Worm (Caenorhabditis elegans): ENCODE measurements around the gene R10D12.13.

The R10D12.13 gene

DNA sequence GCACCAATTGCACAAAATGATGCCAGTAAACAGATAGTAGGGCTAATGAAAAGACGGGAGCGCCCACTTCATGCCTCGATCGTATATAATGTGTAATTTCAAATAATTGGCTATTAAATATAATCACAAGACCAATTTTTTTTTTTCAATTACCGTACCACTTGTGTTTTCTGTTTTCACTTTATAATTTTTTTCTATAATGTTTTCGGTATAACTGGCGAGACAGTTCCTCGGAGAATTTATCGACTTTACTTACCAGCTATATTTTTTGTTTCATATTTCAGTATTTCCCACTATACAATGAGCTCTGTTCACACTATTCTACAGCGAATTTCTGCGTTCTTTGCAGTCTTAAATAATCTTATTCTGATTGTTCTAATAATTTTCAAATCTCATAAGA lies 46.0 kb upstream of the R10D12.13 start, which contains the start of gene str-252 (continued):
- TF ChIP-seq Y95B8A.8 (GFP tag; IDR thresholded peaks at IDR 0.05) (no peak), ceh-100 (GFP tag; IDR thresholded peaks at IDR 0.05) (no peak), Y56A3A.18 (GFP tag; IDR thresholded peaks at IDR 0.05) (no peak)

DNA sequence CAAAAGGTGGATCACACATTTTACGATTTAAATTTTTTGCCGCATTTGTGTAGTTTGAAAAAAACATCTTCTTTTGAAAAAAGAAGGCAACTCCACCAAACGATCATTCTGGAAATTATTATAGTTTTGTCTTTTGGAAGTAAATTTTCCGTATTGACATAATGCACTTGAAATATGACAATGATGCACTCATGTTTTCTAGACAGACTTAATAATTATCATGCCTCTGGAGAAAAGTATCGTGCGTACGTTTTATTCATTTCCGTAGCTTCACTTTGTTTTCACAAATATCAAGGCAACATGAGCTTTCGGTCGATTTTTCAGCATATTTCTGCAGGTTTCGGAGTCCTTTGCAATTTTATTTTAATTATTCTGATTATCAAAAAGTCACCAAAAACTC lies 43.9 kb upstream of the R10D12.13 start, which contains the start of gene str-250:
Gene str-250 (plus strand): TSS at position 301 of the 400 bp plus-strand sequence.
- no peak for TF ChIP-seq F52B5.7 (tag; optimal IDR thresholded peaks at IDR 0.05)
- no peak for TF ChIP-seq B0035.1 (tag; optimal IDR thresholded peaks at IDR 0.05)
- TF ChIP-seq T26A5.8 (tag; optimal IDR thresholded peaks at IDR 0.05) = no peak
- TF ChIP-seq madf-8 (GFP tag; conservative IDR thresholded peaks at IDR 0.05) = no peak
- no peak for TF ChIP-seq Y53F4B.3 (GFP tag; IDR thresholded peaks at IDR 0.05)
- no peak for TF ChIP-seq atf-7 (tag; optimal IDR thresholded peaks at IDR 0.05)
- no peak for TF ChIP-seq mel-28 (tag; optimal IDR thresholded peaks at IDR 0.05; ENCODE audit: borderline replicate concordance)
- no peak for TF ChIP-seq die-1 (tag; optimal IDR thresholded peaks at IDR 0.05)
- TF ChIP-seq F22D6.2 (tag; optimal IDR thresholded peaks at IDR 0.05) = no peak
- no peak for TF ChIP-seq ceh-40 (GFP tag; IDR thresholded peaks at IDR 0.05)
- TF ChIP-seq B0261.1 (tag; optimal IDR thresholded peaks at IDR 0.05) = no peak
- TF ChIP-seq sptf-2 (GFP tag; optimal IDR thresholded peaks at IDR 0.05) = no peak
- TF ChIP-seq hmg-1.2 (GFP tag; IDR thresholded peaks at IDR 0.05) = no peak
- TF ChIP-seq T07F8.4 (tag; optimal IDR thresholded peaks at IDR 0.05) = no peak
- no peak for TF ChIP-seq ztf-6 (GFP tag; IDR thresholded peaks at IDR 0.05)
- TF ChIP-seq F37B4.10 (GFP tag; IDR thresholded peaks at IDR 0.05) = no peak

DNA sequence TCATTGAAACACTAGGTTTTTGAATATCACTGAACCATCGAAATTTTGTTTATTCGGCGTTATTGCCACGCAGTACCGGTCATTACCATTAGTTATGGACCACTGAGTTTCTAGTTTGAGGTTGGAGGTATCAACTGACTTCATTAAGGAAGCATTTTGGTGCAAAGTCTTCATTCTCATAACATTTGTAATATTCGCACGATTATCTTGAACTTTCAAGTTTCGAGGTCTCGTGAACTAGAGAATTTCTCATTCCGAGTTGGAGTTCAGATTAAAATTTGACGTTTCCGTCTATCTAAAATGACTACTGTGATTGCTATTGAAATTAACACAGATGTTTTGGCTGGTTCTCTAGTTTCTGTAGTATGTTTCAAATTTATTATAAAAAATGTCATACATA lies 41.5 kb upstream of the R10D12.13 start, which contains the start of gene srx-42:
Gene srx-42 (plus strand): TSS at position 301 of the 400 bp plus-strand sequence.
- TF ChIP-seq F23B12.7 (tag; optimal IDR thresholded peaks at IDR 0.05; ENCODE audit: insufficient read depth) = no peak
- no peak for TF ChIP-seq madf-8 (GFP tag; conservative IDR thresholded peaks at IDR 0.05)
- TF ChIP-seq egl-44 (GFP tag; IDR thresholded peaks at IDR 0.05) = no peak
- TF ChIP-seq F39B2.1 (GFP tag; IDR thresholded peaks at IDR 0.05) = no peak
- no peak for TF ChIP-seq ekl-4 (GFP tag; IDR thresholded peaks at IDR 0.05)
- TF ChIP-seq aptf-2 (GFP tag; conservative IDR thresholded peaks at IDR 0.05) = no peak
- no peak for TF ChIP-seq tlf-1 (GFP tag; optimal IDR thresholded peaks at IDR 0.05)
- TF ChIP-seq ama-1 (optimal IDR thresholded peaks at IDR 0.05) = no peak
- no peak for TF ChIP-seq ama-1 (GFP tag; optimal IDR thresholded peaks at IDR 0.05)
- no peak for TF ChIP-seq lin-26 (GFP tag; IDR thresholded peaks at IDR 0.05)
- TF ChIP-seq mes-4 (tag; optimal IDR thresholded peaks at IDR 0.05) = no peak

DNA sequence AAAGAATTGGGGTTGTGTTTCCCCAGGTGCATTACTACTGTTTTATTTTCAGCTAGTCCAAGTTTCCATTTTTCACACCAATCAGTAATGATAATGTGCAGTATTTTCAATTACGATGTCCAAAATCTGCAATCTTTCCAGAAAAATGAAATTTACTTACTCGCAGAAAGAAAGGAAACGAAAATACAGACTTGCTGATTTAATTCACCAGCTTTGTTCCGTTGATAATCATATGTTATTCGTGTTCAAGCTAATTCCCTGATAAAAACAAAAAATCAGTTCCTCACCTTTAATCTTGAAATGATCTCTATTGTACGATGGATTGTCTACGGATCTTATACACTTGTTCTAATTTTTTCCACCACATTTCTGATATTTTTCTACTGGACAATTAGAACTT lies 38.4 kb upstream of the R10D12.13 start, which contains the start of gene srxa-11:
Gene srxa-11 (plus strand): TSS at position 301 of the 400 bp plus-strand sequence.
- TF ChIP-seq hrde-1 (tag; optimal IDR thresholded peaks at IDR 0.05; ENCODE audit: borderline replicate concordance) (no peak), athp-1 (tag; optimal IDR thresholded peaks at IDR 0.05) (no peak), aptf-2 (GFP tag; conservative IDR thresholded peaks at IDR 0.05) (no peak), F22D6.2 (tag; optimal IDR thresholded peaks at IDR 0.05) (no peak), bed-1 (GFP tag; IDR thresholded peaks at IDR 0.05) (no peak), F23B12.7 (tag; optimal IDR thresholded peaks at IDR 0.05; ENCODE audit: insufficient read depth) (no peak), unc-130 (GFP tag; optimal IDR thresholded peaks at IDR 0.05) (no peak), T07F8.4 (tag; optimal IDR thresholded peaks at IDR 0.05) (no peak), unc-62 (GFP tag; optimal IDR thresholded peaks at IDR 0.05) (no peak), nfya-1 (tag; optimal IDR thresholded peaks at IDR 0.05; ENCODE audit: borderline replicate concordance, insufficient read depth) (no peak), attf-6 (GFP tag; IDR thresholded peaks at IDR 0.05) (no peak), dpff-1 (tag; optimal IDR thresholded peaks at IDR 0.05) (no peak), mcd-1 (GFP tag; IDR thresholded peaks at IDR 0.05) (no peak), F37B4.10 (GFP tag; IDR thresholded peaks at IDR 0.05) (no peak), C17E4.6 (GFP tag; IDR thresholded peaks at IDR 0.05) (no peak)

Measured in whole organism, young adult.